Worm (Caenorhabditis elegans): ENCODE data around the gene K09F5.1.

Gene K09F5.1

DNA sequence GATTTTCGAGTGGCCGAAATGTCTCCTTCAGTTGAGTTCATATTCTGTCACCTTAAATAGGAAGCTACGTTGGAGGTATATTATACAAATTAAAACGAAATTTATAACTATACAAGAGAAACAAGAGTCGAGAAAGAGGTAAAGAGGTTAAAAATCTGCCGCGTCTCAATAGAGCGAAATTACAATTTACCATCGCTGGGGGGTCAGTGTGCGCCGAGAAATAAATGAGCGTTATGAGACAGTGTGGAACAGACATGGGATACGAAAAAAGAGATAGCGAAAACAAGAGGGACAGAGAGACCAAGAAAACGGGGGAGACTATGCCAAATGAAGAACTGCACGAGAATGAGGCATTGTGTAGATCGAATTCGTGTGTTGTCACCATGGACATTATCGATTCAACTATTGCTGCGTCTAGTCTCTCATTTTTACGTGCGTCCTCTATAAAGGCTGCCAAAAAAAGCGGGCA is 48.5 kb downstream of the K09F5.1 start, which contains the start of gene ZK154.5:
TSS of gene ZK154.5 (minus strand) at position 51 of the 469 bp plus-strand sequence.
- no peak for TF ChIP-seq snpc-4 (tag; optimal IDR thresholded peaks at IDR 0.05)
- TF ChIP-seq unc-55 (GFP tag; optimal IDR thresholded peaks at IDR 0.05), result peak; percentile 55
- no peak for TF ChIP-seq nhr-21 (tag; optimal IDR thresholded peaks at IDR 0.05)
- TF ChIP-seq nhr-10 (tag; optimal IDR thresholded peaks at IDR 0.05), result no peak
- TF ChIP-seq nhr-6 (tag; optimal IDR thresholded peaks at IDR 0.05), result peak; percentile 3
- peak; percentile 3 for TF ChIP-seq fos-1 (tag; optimal IDR thresholded peaks at IDR 0.05)
- peak; percentile 23 for TF ChIP-seq sma-9 (GFP tag; optimal IDR thresholded peaks at IDR 0.05)
- TF ChIP-seq sma-9 (tag; optimal IDR thresholded peaks at IDR 0.05), result no peak
- TF ChIP-seq sma-3 (GFP tag; optimal IDR thresholded peaks at IDR 0.05), result peak; percentile 5
- TF ChIP-seq nhr-129 (tag; optimal IDR thresholded peaks at IDR 0.05), result peak; percentile 74
- peak; percentile 24 for TF ChIP-seq gmeb-1 (tag; optimal IDR thresholded peaks at IDR 0.05)
- no peak for TF ChIP-seq lin-39 (tag; optimal IDR thresholded peaks at IDR 0.05)
- TF ChIP-seq crh-2 (tag; optimal IDR thresholded peaks at IDR 0.05), result peak; percentile 55
- peak in 1 of 2 experiments; percentile 54 for TF ChIP-seq lsy-2 (tag; optimal IDR thresholded peaks at IDR 0.05)
- no peak for TF ChIP-seq peb-1 (tag; optimal IDR thresholded peaks at IDR 0.05)
- TF ChIP-seq sem-4 (tag; optimal IDR thresholded peaks at IDR 0.05), result peak; percentile 36
- TF ChIP-seq C34F6.9 (tag; optimal IDR thresholded peaks at IDR 0.05), result peak; percentile 78
- TF ChIP-seq F13H6.1 (tag; optimal IDR thresholded peaks at IDR 0.05), result peak; percentile 21

Data from whole organism, L2 larva.